Worm (Caenorhabditis elegans): ENCODE measurements around the gene mps-2.

The mps-2 gene

DNA sequence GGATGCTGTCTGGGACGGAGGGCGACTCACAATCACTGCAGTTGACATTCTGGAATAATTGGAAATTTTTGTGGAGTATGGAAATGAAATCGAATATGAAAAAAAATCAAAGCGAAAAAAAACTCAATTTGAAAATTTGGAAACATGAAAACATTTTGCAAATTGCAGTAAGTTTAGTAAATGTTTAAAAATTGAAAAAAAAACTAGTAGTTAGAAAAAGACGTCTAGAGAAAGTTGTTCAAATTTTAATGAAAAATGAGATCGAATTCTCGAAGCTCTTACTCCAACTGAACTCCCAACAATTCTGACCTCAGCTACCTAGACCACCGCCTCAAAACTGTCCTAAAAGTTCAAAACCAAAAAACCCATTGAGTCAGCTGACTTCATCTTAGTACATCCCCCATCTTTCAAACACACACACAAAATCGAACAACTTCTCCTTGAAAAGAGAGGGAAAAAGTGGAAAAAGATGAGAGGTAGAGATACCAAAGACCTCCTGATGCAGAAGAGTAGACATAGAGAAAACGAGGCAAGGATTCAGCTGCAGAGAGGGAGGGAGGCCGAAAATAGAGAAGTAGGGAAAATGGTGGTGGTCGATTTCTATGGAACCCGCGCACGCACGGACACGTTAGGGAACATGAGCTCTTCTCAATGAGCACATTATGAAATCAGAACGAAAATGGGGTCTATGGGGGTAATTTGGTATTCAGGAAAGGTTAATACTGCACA, 11.2 kb upstream of the mps-2 start, which contains the start of gene K01A2.10 (continued):
- no peak for TF ChIP-seq unc-55 (GFP tag; optimal IDR thresholded peaks at IDR 0.05)
- TF ChIP-seq ztf-16 (tag; optimal IDR thresholded peaks at IDR 0.05): no peak
- no peak for TF ChIP-seq ceh-24 (tag; optimal IDR thresholded peaks at IDR 0.05)
- TF ChIP-seq C08G9.2 (tag; optimal IDR thresholded peaks at IDR 0.05): no peak
- no peak for TF ChIP-seq ceh-45 (GFP tag; IDR thresholded peaks at IDR 0.05)
- no peak for TF ChIP-seq mec-3 (tag; optimal IDR thresholded peaks at IDR 0.05; ENCODE audit: borderline replicate concordance)
- no peak for TF ChIP-seq npax-4 (tag; optimal IDR thresholded peaks at IDR 0.05)
- no peak for TF ChIP-seq pag-3 (tag; optimal IDR thresholded peaks at IDR 0.05; ENCODE audit: borderline replicate concordance)
- TF ChIP-seq pha-4 (tag; optimal IDR thresholded peaks at IDR 0.05): no peak
- peak; percentile 47 for TF ChIP-seq ceh-31 (tag; optimal IDR thresholded peaks at IDR 0.05)

DNA sequence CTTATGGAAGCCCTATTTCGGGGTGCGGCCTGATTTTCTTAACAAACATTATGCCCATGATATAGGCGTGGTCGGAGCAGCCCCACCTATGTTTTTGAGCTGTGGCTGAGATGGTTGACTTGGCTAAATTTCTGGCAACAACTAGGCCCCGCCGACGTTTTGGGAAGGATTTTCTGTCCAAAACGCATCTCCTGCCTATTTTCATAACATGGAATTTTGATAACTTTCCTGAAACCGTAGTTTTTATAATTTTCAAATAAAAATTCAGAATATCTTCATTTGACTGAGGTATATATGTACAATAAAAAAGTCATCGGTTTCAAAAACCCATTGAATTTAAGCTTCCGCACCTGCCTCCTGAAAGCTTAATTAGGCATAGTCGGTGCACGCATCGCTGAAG, 9.2 kb upstream of the mps-2 start:
- TF ChIP-seq sdc-2 (tag; optimal IDR thresholded peaks at IDR 0.05): no peak
- no peak for TF ChIP-seq tbx-2 (tag; optimal IDR thresholded peaks at IDR 0.05)
- no peak for TF ChIP-seq hlh-6 (tag; optimal IDR thresholded peaks at IDR 0.05)
- TF ChIP-seq F13H6.1 (tag; optimal IDR thresholded peaks at IDR 0.05): no peak
- no peak for TF ChIP-seq pat-9 (tag; optimal IDR thresholded peaks at IDR 0.05)
- TF ChIP-seq K02D7.2 (tag; optimal IDR thresholded peaks at IDR 0.05): no peak
- TF ChIP-seq elt-4 (tag; optimal IDR thresholded peaks at IDR 0.05): no peak
- no peak for TF ChIP-seq nfya-1 (tag; optimal IDR thresholded peaks at IDR 0.05)
- TF ChIP-seq syd-9 (tag; optimal IDR thresholded peaks at IDR 0.05): no peak
- no peak for TF ChIP-seq ceh-24 (tag; optimal IDR thresholded peaks at IDR 0.05)
- no peak for TF ChIP-seq pag-3 (tag; optimal IDR thresholded peaks at IDR 0.05; ENCODE audit: borderline replicate concordance)
- no peak for TF ChIP-seq rnt-1 (tag; optimal IDR thresholded peaks at IDR 0.05)
- TF ChIP-seq pqm-1 (tag; optimal IDR thresholded peaks at IDR 0.05): no peak
- TF ChIP-seq ceh-18 (tag; optimal IDR thresholded peaks at IDR 0.05): no peak
- no peak for TF ChIP-seq madf-2 (tag; optimal IDR thresholded peaks at IDR 0.05)
- TF ChIP-seq dmd-4 (tag; optimal IDR thresholded peaks at IDR 0.05; ENCODE audit: borderline replicate concordance): no peak
- TF ChIP-seq T23F11.4 (GFP tag; optimal IDR thresholded peaks at IDR 0.05): no peak
- TF ChIP-seq hlh-8 (tag; optimal IDR thresholded peaks at IDR 0.05): no peak

DNA sequence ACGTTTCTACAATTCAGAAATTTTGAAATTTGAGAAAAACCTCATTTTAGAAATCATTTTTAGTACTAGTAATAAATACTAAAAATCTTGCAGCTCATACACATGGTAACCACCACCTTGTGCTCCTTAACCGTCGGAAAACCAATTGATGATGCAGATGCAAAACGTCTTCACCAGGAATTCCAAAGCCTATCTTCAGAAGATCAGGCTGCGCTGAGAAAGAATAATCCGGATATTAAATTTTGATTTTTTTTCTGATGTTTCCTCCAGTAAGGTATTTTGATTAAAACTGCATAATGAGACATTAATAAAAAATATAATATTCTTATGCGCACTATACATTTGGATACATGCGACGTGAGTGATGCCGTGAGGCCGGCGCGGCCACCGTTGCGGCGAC, 8.8 kb upstream of the mps-2 start:
- TF ChIP-seq pros-1 (tag; optimal IDR thresholded peaks at IDR 0.05): no peak
- TF ChIP-seq nhr-232 (tag; optimal IDR thresholded peaks at IDR 0.05): no peak
- no peak for TF ChIP-seq eyg-1 (tag; optimal IDR thresholded peaks at IDR 0.05)
- no peak for TF ChIP-seq C38D4.7 (GFP tag; optimal IDR thresholded peaks at IDR 0.05)
- no peak for TF ChIP-seq hlh-30 (tag; optimal IDR thresholded peaks at IDR 0.05; ENCODE audit: insufficient read depth)
- no peak for TF ChIP-seq ceh-31 (tag; optimal IDR thresholded peaks at IDR 0.05)
- TF ChIP-seq pqm-1 (tag; optimal IDR thresholded peaks at IDR 0.05): no peak
- no peak for TF ChIP-seq ceh-6 (GFP tag; optimal IDR thresholded peaks at IDR 0.05)
- no peak for TF ChIP-seq fax-1 (tag; optimal IDR thresholded peaks at IDR 0.05)
- TF ChIP-seq nfya-1 (tag; optimal IDR thresholded peaks at IDR 0.05): no peak
- TF ChIP-seq ceh-9 (tag; optimal IDR thresholded peaks at IDR 0.05): no peak
- no peak for TF ChIP-seq hlh-6 (tag; optimal IDR thresholded peaks at IDR 0.05)
- no peak for TF ChIP-seq mec-3 (tag; optimal IDR thresholded peaks at IDR 0.05; ENCODE audit: borderline replicate concordance)

DNA sequence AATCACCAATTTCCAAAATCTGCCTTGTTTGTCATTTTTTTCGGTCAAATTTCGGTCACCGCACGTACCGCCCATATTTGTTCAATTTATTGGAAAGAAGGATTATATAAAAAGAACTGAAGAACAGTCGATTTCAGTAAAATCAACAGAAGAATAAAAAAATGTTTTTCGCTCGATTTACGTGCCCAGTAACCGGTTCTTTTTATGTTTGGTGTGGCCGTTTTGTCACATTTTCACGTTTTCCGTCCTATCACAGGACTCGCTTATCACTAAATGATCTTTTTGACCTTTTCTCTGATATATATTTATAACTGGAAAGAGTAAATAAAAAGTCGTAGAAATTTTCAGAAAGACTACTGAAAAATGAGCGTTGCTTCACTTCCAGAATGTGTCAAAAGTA, 7.4 kb upstream of the mps-2 start, which contains the start of gene far-7:
Gene far-7, plus strand, starts transcription at position 331 of the 400 bp plus-strand sequence.
- TF ChIP-seq ceh-9 (tag; optimal IDR thresholded peaks at IDR 0.05) (no peak), pax-1 (tag; optimal IDR thresholded peaks at IDR 0.05) (no peak), ceh-22 (tag; optimal IDR thresholded peaks at IDR 0.05) (no peak), pag-3 (tag; optimal IDR thresholded peaks at IDR 0.05; ENCODE audit: borderline replicate concordance) (no peak), hlh-13 (GFP tag; optimal IDR thresholded peaks at IDR 0.05) (no peak), K02D7.2 (tag; optimal IDR thresholded peaks at IDR 0.05) (no peak), elt-2 (tag; optimal IDR thresholded peaks at IDR 0.05) (no peak), T23F11.4 (GFP tag; optimal IDR thresholded peaks at IDR 0.05) (no peak), C38D4.7 (GFP tag; optimal IDR thresholded peaks at IDR 0.05) (no peak), K09A11.1 (tag; optimal IDR thresholded peaks at IDR 0.05; ENCODE audit: insufficient read depth) (no peak), eyg-1 (tag; optimal IDR thresholded peaks at IDR 0.05) (no peak)
